Fruit fly (Drosophila melanogaster): Measurements from ENCODE around the gene Appl.

- TF ChIP-seq CG16779 (tag; optimal IDR thresholded peaks at IDR 0.05) (no peak), achi (GFP tag; optimal IDR thresholded peaks at IDR 0.05) (no peak)
Observed at dm6 chrX:524331-524730, 6.0 kb upstream of the Appl start.

Data from whole organism, prepupa.